Fruit fly (Drosophila melanogaster) whole organism, adult: ENCODE data around the gene rin.

Source experiments
- CG11617 ChIP-seq: fragments of 200-800 bp; sonication (Bioruptor generic); optimal IDR thresholded peaks from 2 replicates; lab custom pipeline; 2017; ENCODE audit warnings: mild to moderate bottlenecking, missing biosample characterization, missing genetic modification reagents, missing genetic modification characterization
- CG12768 ChIP-seq: fragments of 200-800 bp; sonication (Bioruptor generic); optimal IDR thresholded peaks from 2 replicates; lab custom pipeline; 2017; ENCODE audit warnings: missing biosample characterization, missing genetic modification characterization, mild to moderate bottlenecking, moderate library complexity, missing genetic modification reagents
- CG14711 ChIP-seq: fragments of 200-800 bp; sonication (Bioruptor generic); optimal IDR thresholded peaks from 2 replicates; lab custom pipeline; 2018; ENCODE audit warnings: missing biosample characterization, mild to moderate bottlenecking, missing genetic modification characterization, moderate library complexity
- CG1620 ChIP-seq: fragments of 200-800 bp; sonication (Bioruptor generic); optimal IDR thresholded peaks from 2 replicates; lab custom pipeline; 2016; ENCODE audit warnings: missing biosample characterization, missing genetic modification characterization
- CG33017 ChIP-seq: fragments of 200-800 bp; sonication (Bioruptor generic); optimal IDR thresholded peaks from 2 replicates; lab custom pipeline; 2018; ENCODE audit warnings: missing biosample characterization, mild to moderate bottlenecking, missing genetic modification characterization, moderate library complexity
- CG5204 ChIP-seq: fragments of 200-800 bp; sonication (Bioruptor generic); optimal IDR thresholded peaks from 2 replicates; lab custom pipeline; 2016; ENCODE audit warnings: missing biosample characterization, missing genetic modification characterization
- CG7045 ChIP-seq: fragments of 200-800 bp; sonication (Bioruptor generic); optimal IDR thresholded peaks from 2 replicates; lab custom pipeline; 2017; ENCODE audit warnings: missing biosample characterization, mild to moderate bottlenecking, missing genetic modification characterization
- CG7101 ChIP-seq: fragments of 200-800 bp; sonication (Bioruptor generic); optimal IDR thresholded peaks from 2 replicates; lab custom pipeline; 2018; ENCODE audit warnings: missing biosample characterization, mild to moderate bottlenecking, missing genetic modification characterization, moderate library complexity
- Clk ChIP-seq: fragments of 200-800 bp; sonication (Bioruptor generic); optimal IDR thresholded peaks from 2 replicates; lab custom pipeline; 2017; ENCODE audit warnings: missing biosample characterization, missing genetic modification characterization
- Crg-1 ChIP-seq: fragments of 200-800 bp; sonication (Bioruptor generic); optimal IDR thresholded peaks from 2 replicates; lab custom pipeline; 2016; ENCODE audit warnings: missing biosample characterization, missing genetic modification characterization
- Hr96 ChIP-seq: fragments of 200-800 bp; sonication (Bioruptor generic); optimal IDR thresholded peaks from 2 replicates; lab custom pipeline; 2016; ENCODE audit warnings: missing biosample characterization, missing genetic modification characterization
- Mnt ChIP-seq: fragments of 200-800 bp; sonication (Bioruptor generic); optimal IDR thresholded peaks from 2 replicates; lab custom pipeline; 2016; ENCODE audit warnings: missing biosample characterization, mild to moderate bottlenecking, missing genetic modification characterization
- bab1 ChIP-seq: fragments of 200-800 bp; sonication (Bioruptor generic); optimal IDR thresholded peaks from 3 replicates; lab custom pipeline; 2019; ENCODE audit warnings: missing biosample characterization, mild to moderate bottlenecking, missing genetic modification characterization, moderate library complexity
- cic ChIP-seq: fragments of 200-800 bp; sonication (Bioruptor generic); optimal IDR thresholded peaks from 2 replicates; lab custom pipeline; 2017; ENCODE audit warnings: missing biosample characterization, mild to moderate bottlenecking, missing genetic modification characterization, moderate library complexity
- cnc ChIP-seq, 2 experiments: fragments of >200 bp; optimal IDR thresholded peaks; 2 replicates each; lab custom pipeline; 2017
- kay ChIP-seq: fragments of 200-800 bp; sonication (Bioruptor generic); peaks from one replicate; lab custom pipeline; 2016; ENCODE audit warnings: missing biosample characterization, missing genetic modification characterization, borderline replicate concordance
- ovo ChIP-seq: fragments of 200-800 bp; sonication (Bioruptor generic); optimal IDR thresholded peaks from 2 replicates; lab custom pipeline; 2016; ENCODE audit warnings: missing biosample characterization, missing genetic modification characterization
- pad ChIP-seq: fragments of 200-800 bp; sonication (Bioruptor generic); optimal IDR thresholded peaks from 3 replicates; lab custom pipeline; 2017; ENCODE audit warnings: missing biosample characterization, missing genetic modification characterization, mild to moderate bottlenecking, moderate library complexity, missing genetic modification reagents
- tj ChIP-seq: fragments of 200-800 bp; sonication (Bioruptor generic); optimal IDR thresholded peaks from 3 replicates; lab custom pipeline; 2017; ENCODE audit warnings: missing biosample characterization, mild to moderate bottlenecking, missing genetic modification characterization, moderate library complexity
- toe ChIP-seq: fragments of 200-800 bp; sonication (Bioruptor generic); optimal IDR thresholded peaks from 2 replicates; lab custom pipeline; 2016; ENCODE audit warnings: missing biosample characterization, missing genetic modification characterization

rin gene

DNA sequence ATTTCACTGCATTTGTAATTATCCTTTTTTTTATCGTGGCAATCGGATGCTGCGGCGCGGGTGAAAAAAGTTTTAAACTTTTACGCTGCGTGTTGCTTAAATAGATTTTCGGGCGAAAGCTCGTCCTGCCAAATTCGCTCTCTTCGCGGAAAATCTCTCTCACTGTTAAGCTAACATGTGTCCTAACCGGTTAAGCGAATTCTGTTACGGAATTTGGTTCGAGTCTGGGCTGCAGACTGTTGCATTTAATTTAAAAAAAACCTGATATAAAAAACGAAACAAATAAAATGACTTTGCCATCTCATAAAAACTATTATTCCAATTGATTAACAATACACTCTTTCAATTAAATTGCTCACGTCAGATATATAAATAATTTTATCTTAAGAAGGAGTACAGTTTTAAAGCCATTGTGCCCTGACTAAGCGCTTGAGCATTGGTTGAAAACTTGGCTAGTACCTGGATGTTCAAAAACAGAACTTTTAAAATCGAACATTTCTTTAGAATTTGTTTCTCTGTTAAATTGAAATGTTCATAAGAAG, 27.8 kb downstream of the rin start, which contains the start of gene Task6:
Gene Task6, minus strand, starts transcription at position 51 of the 542 bp plus-strand sequence.
- TF ChIP-seq Hr96 (no peak), CG11617 (GFP tag; lab: Kevin White, UChicago) (no peak), cic (no peak), tj (GFP tag; lab: Kevin White, UChicago) (no peak)

DNA sequence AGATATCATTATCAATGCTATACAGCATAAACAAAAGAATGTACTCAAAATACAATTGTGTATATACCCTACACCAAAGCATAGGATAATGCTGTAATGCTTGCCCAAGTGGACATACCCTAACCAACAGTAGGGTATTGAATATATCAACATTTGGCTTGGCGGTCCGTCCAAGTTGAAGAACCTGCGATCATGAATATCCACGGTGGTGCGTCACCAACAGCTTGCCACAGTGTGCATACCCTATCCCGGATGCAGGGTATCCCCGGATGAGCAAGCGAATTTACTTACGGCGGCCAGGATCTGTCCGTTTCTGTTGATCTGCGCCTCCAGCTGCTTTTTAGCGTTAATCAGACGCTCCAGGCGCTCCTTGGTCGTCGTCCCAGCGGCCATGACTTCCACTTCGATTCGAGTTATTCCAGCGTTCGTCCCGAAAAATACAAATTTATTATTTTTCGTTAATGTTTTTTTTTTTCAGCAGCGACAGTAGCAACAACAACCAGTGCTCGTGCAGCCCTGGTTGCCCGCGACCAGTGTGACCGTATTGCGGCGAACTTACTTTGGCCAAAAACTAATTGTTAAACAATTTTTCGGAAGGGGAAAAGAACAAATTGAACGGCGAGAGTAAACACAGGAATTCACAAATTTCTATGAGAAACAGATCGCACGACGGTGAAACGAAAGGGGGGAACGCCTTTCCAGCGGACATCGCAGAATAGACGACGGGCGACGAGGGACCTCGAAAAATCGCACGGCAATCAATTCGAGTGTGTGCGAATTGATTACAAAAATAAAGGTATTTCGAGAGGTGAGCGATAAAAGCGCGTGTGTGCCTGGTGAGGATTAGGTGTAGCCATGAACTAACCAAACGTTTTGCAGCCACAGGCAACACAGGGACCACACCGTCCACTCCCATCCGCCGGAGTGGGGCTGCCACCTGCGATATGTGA, 29.6 kb downstream of the rin start, which contains the start of the genes Lkb1 and CG9588:
Gene Lkb1, plus strand, starts transcription at position 413 of the 950 bp plus-strand sequence.
Gene CG9588, minus strand, starts transcription at position 545 of the 950 bp plus-strand sequence.
- TF ChIP-seq CG14711: peak; percentile 15
- TF ChIP-seq CG11617 (GFP tag; lab: Kevin White, UChicago): peak; percentile 33
- peak; percentile 21 for TF ChIP-seq CG7045
- TF ChIP-seq CG7101: peak; percentile 13
- no peak for TF ChIP-seq ovo (GFP tag; lab: Kevin White, UChicago)
- no peak for TF ChIP-seq CG1620
- peak; percentile 19 for TF ChIP-seq Hr96
- TF ChIP-seq CG5204 (GFP tag; lab: Kevin White, UChicago): no peak
- TF ChIP-seq cnc (optimal IDR thresholded peaks at IDR 0.05; lab: Kevin White, UChicago): peak in 1 of 2 experiments; percentile 31
- TF ChIP-seq kay: no peak
- no peak for TF ChIP-seq cic
- TF ChIP-seq toe (GFP tag; lab: Kevin White, UChicago): no peak
- no peak for TF ChIP-seq Clk
- TF ChIP-seq pad (GFP tag; lab: Kevin White, UChicago): peak; percentile 95
- peak; percentile 21 for TF ChIP-seq bab1 (GFP tag; lab: Kevin White, UChicago)
- TF ChIP-seq Crg-1: no peak
- peak; percentile 12 for TF ChIP-seq tj (GFP tag; lab: Kevin White, UChicago)
- TF ChIP-seq CG33017 (tag; lab: Kevin White, UChicago): no peak
- peak; percentile 37 for TF ChIP-seq Mnt
- peak; percentile 30 for TF ChIP-seq CG12768 (GFP tag; lab: Kevin White, UChicago)

DNA sequence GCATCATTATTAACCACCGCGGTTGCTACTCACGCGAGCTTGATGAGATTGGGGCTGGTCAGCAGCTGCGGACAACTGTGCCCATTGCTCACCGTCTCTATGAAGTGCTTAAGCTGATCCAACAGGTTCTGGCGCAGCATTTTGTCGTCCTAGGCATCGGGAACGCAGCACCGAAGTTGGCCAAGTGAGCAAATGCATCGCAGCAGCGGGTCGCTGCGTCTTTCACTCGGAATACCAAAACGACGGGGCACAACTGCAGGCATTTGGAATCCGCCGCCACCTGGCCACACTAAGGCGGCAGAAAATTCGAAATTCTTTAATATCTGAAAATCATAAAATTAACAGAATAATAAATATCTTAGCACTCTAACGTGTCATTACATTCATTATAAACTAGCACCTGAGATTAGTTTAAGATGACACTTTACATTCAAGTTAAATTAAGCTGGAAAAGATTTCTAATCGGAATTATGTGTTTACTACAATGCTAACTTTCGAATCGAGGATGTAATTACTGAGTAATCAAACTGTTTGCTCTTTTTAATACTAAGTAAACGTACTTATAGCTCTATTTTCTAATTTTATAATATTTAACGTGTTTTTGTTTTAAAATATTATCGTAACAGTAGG, 36.3 kb downstream of the rin start:
- TF ChIP-seq bab1 (GFP tag; lab: Kevin White, UChicago) (peak; percentile 6), kay (no peak)

DNA sequence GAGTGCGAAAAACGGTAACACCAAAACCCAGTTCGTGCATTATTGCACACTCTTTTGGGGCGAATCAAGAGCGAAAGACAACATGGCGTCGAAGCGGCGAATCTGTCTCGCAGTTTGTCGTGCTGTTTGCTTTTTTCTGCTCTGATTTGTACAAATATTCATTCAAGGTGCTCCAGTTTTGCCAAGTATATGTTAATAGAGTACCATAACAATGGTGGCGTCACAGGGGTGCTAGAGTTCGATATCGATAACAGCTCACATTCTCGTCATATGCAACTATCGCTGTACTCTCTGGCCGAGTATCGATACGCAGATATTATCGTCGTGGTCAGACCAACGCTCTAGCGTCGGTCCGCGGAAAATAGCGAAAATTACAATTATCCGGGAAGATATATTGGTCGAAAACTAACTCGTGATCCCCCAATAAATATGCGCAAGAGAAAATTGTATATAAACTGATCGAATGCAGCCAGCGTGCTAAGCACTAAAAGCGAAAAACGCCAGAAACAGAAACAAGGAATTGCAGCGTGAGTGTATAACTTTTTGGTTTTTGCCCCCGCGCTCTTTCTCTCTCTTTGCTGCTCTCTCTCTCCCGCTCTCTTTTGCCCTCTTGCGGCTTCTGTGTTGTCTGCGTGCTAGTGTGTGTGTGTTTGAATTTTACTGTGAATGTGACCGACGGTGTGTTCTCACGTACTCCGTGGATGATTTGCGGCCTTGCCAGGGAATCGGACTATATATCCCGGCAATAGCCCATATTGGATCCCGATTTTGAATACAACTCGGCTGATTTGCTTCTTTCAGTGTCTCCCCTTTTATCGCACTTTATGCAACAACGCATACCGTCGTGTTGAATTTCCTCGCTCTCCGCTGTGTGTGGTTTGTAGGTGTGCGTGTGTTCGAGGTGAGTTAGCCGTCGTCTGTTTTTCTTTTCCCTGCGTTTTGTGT, 37.1 kb downstream of the rin start, which contains the start of gene flfl:
Gene flfl, plus strand, starts transcription at position 298 of the 945 bp plus-strand sequence.
- TF ChIP-seq CG14711 (no peak), Mnt (no peak), Crg-1 (peak; percentile 58), CG1620 (no peak), CG11617 (GFP tag; lab: Kevin White, UChicago) (peak; percentile 34), Clk (peak; percentile 5), ovo (GFP tag; lab: Kevin White, UChicago) (peak; percentile 65), CG5204 (GFP tag; lab: Kevin White, UChicago) (peak; percentile 56), kay (no peak), tj (GFP tag; lab: Kevin White, UChicago) (peak; percentile 16), CG7101 (peak; percentile 20), CG12768 (GFP tag; lab: Kevin White, UChicago) (peak; percentile 39), cic (no peak), CG7045 (no peak), pad (GFP tag; lab: Kevin White, UChicago) (peak; percentile 30), cnc (optimal IDR thresholded peaks at IDR 0.05; lab: Kevin White, UChicago) (no peak), bab1 (GFP tag; lab: Kevin White, UChicago) (peak; percentile 41), CG33017 (tag; lab: Kevin White, UChicago) (peak; percentile 14), Hr96 (peak; percentile 43), toe (GFP tag; lab: Kevin White, UChicago) (peak; percentile 56)

DNA sequence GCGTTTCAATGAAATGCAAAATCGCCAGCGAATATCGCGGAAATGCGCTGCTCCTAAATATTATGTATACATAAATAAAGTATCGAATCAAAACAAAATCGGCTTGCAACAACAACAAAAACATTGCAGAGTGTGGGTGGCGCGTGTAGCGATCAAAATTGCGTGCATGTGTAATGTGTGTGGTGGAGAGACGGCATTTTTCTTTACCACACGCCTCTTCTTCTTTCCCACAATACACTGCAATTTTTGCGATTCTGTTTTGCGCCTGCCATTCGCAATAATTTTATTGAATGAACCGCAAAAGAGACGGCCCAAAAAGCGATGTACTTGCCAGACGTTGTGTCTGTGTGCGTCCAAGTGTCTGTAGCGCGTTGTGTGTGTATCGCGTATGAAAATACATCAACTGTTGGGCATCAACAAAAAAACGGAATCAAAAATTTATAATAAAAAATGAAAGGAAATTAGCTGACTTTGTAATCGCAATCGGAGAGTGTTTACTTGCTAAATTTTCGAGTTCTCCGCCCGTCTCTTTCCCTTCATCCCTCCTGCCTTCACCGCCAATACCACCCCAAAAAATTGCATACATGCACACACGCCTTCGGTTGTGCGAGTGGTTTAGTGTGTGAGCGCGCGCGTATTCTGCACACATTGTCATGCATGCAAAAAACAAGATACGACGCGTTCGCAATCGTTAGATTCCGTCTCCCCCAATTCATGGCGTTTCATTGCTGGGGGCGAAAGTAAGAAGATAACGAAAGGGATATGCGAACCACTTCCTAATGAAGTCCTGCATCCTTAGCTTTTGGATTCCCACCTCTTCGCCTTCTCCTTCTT, 38.0 kb downstream of the rin start:
- TF ChIP-seq cnc (optimal IDR thresholded peaks at IDR 0.05; lab: Kevin White, UChicago): no peak
- peak; percentile 94 for TF ChIP-seq tj (GFP tag; lab: Kevin White, UChicago)
- peak; percentile 81 for TF ChIP-seq cic
- TF ChIP-seq pad (GFP tag; lab: Kevin White, UChicago): peak; percentile 18
- no peak for TF ChIP-seq bab1 (GFP tag; lab: Kevin White, UChicago)
- peak; percentile 54 for TF ChIP-seq Mnt
- peak; percentile 23 for TF ChIP-seq CG12768 (GFP tag; lab: Kevin White, UChicago)
